Worm (Caenorhabditis elegans): Measurements from ENCODE around the gene irld-25.
A peak's percentile ranks its signal among the peaks of the same experiment; 100 is the strongest.

The irld-25 gene

ce11 chrV:15186259-15186927 is 35.0 kb upstream of the irld-25 start, which contains the start of gene Y75B12B.3:
Y75B12B.3 (minus strand) TSS chrV:15186279.
- TF ChIP-seq hlh-13 (GFP tag; optimal IDR thresholded peaks at IDR 0.05) (no peak), eyg-1 (tag; optimal IDR thresholded peaks at IDR 0.05) (no peak), ceh-6 (GFP tag; optimal IDR thresholded peaks at IDR 0.05) (no peak), pha-4 (tag; optimal IDR thresholded peaks at IDR 0.05) (no peak), npax-4 (tag; optimal IDR thresholded peaks at IDR 0.05) (no peak), fkh-10 (GFP tag; optimal IDR thresholded peaks at IDR 0.05) (no peak), tbx-7 (tag; optimal IDR thresholded peaks at IDR 0.05) (no peak), ceh-2 (tag; optimal IDR thresholded peaks at IDR 0.05) (no peak), zip-5 (tag; optimal IDR thresholded peaks at IDR 0.05) (no peak), madf-2 (tag; optimal IDR thresholded peaks at IDR 0.05) (no peak), hlh-15 (tag; optimal IDR thresholded peaks at IDR 0.05) (no peak), pha-2 (tag; optimal IDR thresholded peaks at IDR 0.05) (no peak), K09A11.1 (tag; optimal IDR thresholded peaks at IDR 0.05; ENCODE audit: insufficient read depth) (no peak), ceh-14 (tag; optimal IDR thresholded peaks at IDR 0.05) (no peak), sox-2 (GFP tag; IDR thresholded peaks at IDR 0.05) (no peak), ceh-34 (tag; optimal IDR thresholded peaks at IDR 0.05) (no peak), rnt-1 (tag; optimal IDR thresholded peaks at IDR 0.05) (no peak), C08G9.2 (tag; optimal IDR thresholded peaks at IDR 0.05) (no peak), hlh-30 (tag; optimal IDR thresholded peaks at IDR 0.05; ENCODE audit: insufficient read depth) (no peak), tbx-2 (tag; optimal IDR thresholded peaks at IDR 0.05) (no peak)

- TF ChIP-seq nfya-1 (tag; optimal IDR thresholded peaks at IDR 0.05): peak; percentile 46
- peak; percentile 39 for TF ChIP-seq tbx-2 (tag; optimal IDR thresholded peaks at IDR 0.05)
- TF ChIP-seq ceh-31 (tag; optimal IDR thresholded peaks at IDR 0.05): peak; percentile 36
- peak; percentile 1 for TF ChIP-seq unc-55 (GFP tag; optimal IDR thresholded peaks at IDR 0.05)
- no peak for TF ChIP-seq ttx-3 (tag; optimal IDR thresholded peaks at IDR 0.05)
- no peak for TF ChIP-seq K02D7.2 (tag; optimal IDR thresholded peaks at IDR 0.05)
- TF ChIP-seq zip-5 (tag; optimal IDR thresholded peaks at IDR 0.05): no peak
- TF ChIP-seq ceh-18 (tag; optimal IDR thresholded peaks at IDR 0.05): peak; percentile 48
- TF ChIP-seq ceh-34 (tag; optimal IDR thresholded peaks at IDR 0.05): peak; percentile 13
- no peak for TF ChIP-seq ref-2 (tag; optimal IDR thresholded peaks at IDR 0.05)
- TF ChIP-seq unc-42 (tag; optimal IDR thresholded peaks at IDR 0.05): peak; percentile 29
- no peak for TF ChIP-seq hlh-30 (tag; optimal IDR thresholded peaks at IDR 0.05; ENCODE audit: insufficient read depth)
- TF ChIP-seq C08G9.2 (tag; optimal IDR thresholded peaks at IDR 0.05): no peak
- TF ChIP-seq odd-2 (tag; optimal IDR thresholded peaks at IDR 0.05): no peak
- TF ChIP-seq ets-4 (tag; optimal IDR thresholded peaks at IDR 0.05): peak; percentile 13
- no peak for TF ChIP-seq unc-86 (tag; optimal IDR thresholded peaks at IDR 0.05)
- TF ChIP-seq elt-2 (tag; optimal IDR thresholded peaks at IDR 0.05): peak; percentile 27
- TF ChIP-seq sox-2 (GFP tag; IDR thresholded peaks at IDR 0.05): no peak
Observed at ce11 chrV:15187083-15188057, 34.1 kb upstream of the irld-25 start, which contains the start of the genes cyn-7 and bath-36. cyn-7 (minus strand) TSS chrV:15187378. bath-36 (plus strand) TSS chrV:15187888.

ce11 chrV:15189567-15189966 is 31.9 kb upstream of the irld-25 start, which contains the start of gene cyn-3:
cyn-3 (plus strand) TSS chrV:15189927.
- TF ChIP-seq ztf-16 (tag; optimal IDR thresholded peaks at IDR 0.05) (no peak), F13H6.1 (tag; optimal IDR thresholded peaks at IDR 0.05) (no peak), fkh-6 (tag; optimal IDR thresholded peaks at IDR 0.05) (no peak), tbx-2 (tag; optimal IDR thresholded peaks at IDR 0.05) (peak; percentile 16), ceh-31 (tag; optimal IDR thresholded peaks at IDR 0.05) (peak; percentile 63), ceh-34 (tag; optimal IDR thresholded peaks at IDR 0.05) (no peak), unc-3 (GFP tag; conservative IDR thresholded peaks at IDR 0.05) (no peak), unc-3 (tag; optimal IDR thresholded peaks at IDR 0.05) (no peak), unc-42 (tag; optimal IDR thresholded peaks at IDR 0.05) (peak; percentile 76), ceh-24 (tag; optimal IDR thresholded peaks at IDR 0.05) (no peak), tbx-7 (tag; optimal IDR thresholded peaks at IDR 0.05) (no peak), ceh-6 (GFP tag; optimal IDR thresholded peaks at IDR 0.05) (no peak), ama-1 (optimal IDR thresholded peaks at IDR 0.05) (no peak), hlh-15 (tag; optimal IDR thresholded peaks at IDR 0.05) (no peak), lin-11 (tag; optimal IDR thresholded peaks at IDR 0.05) (no peak), gmeb-2 (tag; optimal IDR thresholded peaks at IDR 0.05) (no peak), hlh-13 (GFP tag; optimal IDR thresholded peaks at IDR 0.05) (no peak), eyg-1 (tag; optimal IDR thresholded peaks at IDR 0.05) (no peak), pag-3 (tag; optimal IDR thresholded peaks at IDR 0.05; ENCODE audit: borderline replicate concordance) (no peak), sox-4 (tag; optimal IDR thresholded peaks at IDR 0.05) (no peak), nfya-1 (tag; optimal IDR thresholded peaks at IDR 0.05) (peak; percentile 66), ceh-48 (tag; optimal IDR thresholded peaks at IDR 0.05) (peak; percentile 30), dmd-4 (tag; optimal IDR thresholded peaks at IDR 0.05; ENCODE audit: borderline replicate concordance) (no peak)
